Fruit fly (Drosophila melanogaster) ovary, adult (tissue): Measurements from ENCODE around the gene Pmvk.

Experiments used
- CG17801 ChIP-seq: fragments of 200-800 bp; optimal IDR thresholded peaks from 2 replicates; lab custom pipeline; 2019; ENCODE audit warnings: missing biosample characterization, mild to moderate bottlenecking, missing genetic modification characterization, moderate library complexity; ENCODE audit not compliant: partially characterized antibody

Gene Pmvk

dm6 chr2L:19579995-19580578, at the start of gene Pmvk:
Pmvk (minus strand) TSS chr2L:19580351.
- TF ChIP-seq CG17801 = no peak

- no peak for TF ChIP-seq CG17801
Observed at dm6 chr2L:19628002-19628401, 47.9 kb upstream of the Pmvk start.

dm6 chr2L:19606318-19606717, 26.2 kb upstream of the Pmvk start, which contains the start of gene CG46244:
CG46244 (plus strand) TSS chr2L:19606569.
- no peak for TF ChIP-seq CG17801

dm6 chr2L:19605365-19605921, 25.3 kb upstream of the Pmvk start:
- TF ChIP-seq CG17801 = no peak

- no peak for TF ChIP-seq CG17801
Observed at dm6 chr2L:19594102-19594501, 14.0 kb upstream of the Pmvk start.

dm6 chr2L:19590629-19591028, 10.5 kb upstream of the Pmvk start:
- TF ChIP-seq CG17801 = no peak

dm6 chr2L:19588924-19589323, 8.8 kb upstream of the Pmvk start:
- no peak for TF ChIP-seq CG17801

- TF ChIP-seq CG17801 = no peak
Observed at dm6 chr2L:19587334-19587659, 7.1 kb upstream of the Pmvk start.

- TF ChIP-seq CG17801 = peak; percentile 34
Observed at dm6 chr2L:19586436-19587333, 6.5 kb upstream of the Pmvk start, which contains the start of gene Lar. Lar (plus strand) TSS chr2L:19586623.

dm6 chr2L:19583926-19584392, 3.8 kb upstream of the Pmvk start, which contains the start of the genes PCNA2 and CG10366:
PCNA2 (minus strand) TSS chr2L:19583990.
CG10366 (plus strand) TSS chr2L:19584235.
- TF ChIP-seq CG17801 = peak; percentile 48

dm6 chr2L:19582185-19582584, 2.0 kb upstream of the Pmvk start, which contains the start of gene Hakai:
Hakai (minus strand) TSS chr2L:19582474.
- peak; percentile 36 for TF ChIP-seq CG17801

dm6 chr2L:19577187-19577765, 2.9 kb downstream of the Pmvk start, which contains the start of the genes spi and msb1l:
spi (minus strand) TSS chr2L:19577315.
msb1l (plus strand) TSS chr2L:19577701.
- TF ChIP-seq CG17801 = peak; percentile 17

dm6 chr2L:19576299-19576971, 3.7 kb downstream of the Pmvk start:
- peak; percentile 56 for TF ChIP-seq CG17801

dm6 chr2L:19575626-19576298, 4.4 kb downstream of the Pmvk start:
- TF ChIP-seq CG17801 = peak; percentile 14

- TF ChIP-seq CG17801 = no peak
Observed at dm6 chr2L:19574959-19575625, 5.1 kb downstream of the Pmvk start.
